Worm (Caenorhabditis elegans) whole organism, L2 larva: Measurements from ENCODE around the gene lgc-55.

Experiments used
- alr-1 ChIP-seq: fragments of 150-350 bp; optimal IDR thresholded peaks from 2 replicates; lab custom pipeline; 2014; ENCODE audit warnings: missing biosample characterization, missing genetic modification characterization
- ama-1 ChIP-seq: fragments of 150-350 bp; optimal IDR thresholded peaks from 2 replicates; lab custom pipeline; 2018; ENCODE audit warnings: inconsistent platforms
- blmp-1 ChIP-seq: sonication (generic microtip); optimal IDR thresholded peaks from 2 replicates; lab custom pipeline; 2017; ENCODE audit warnings: missing genetic modification characterization, mild to moderate bottlenecking, missing compliant biosample characterization, antibody characterized with exemption, moderate library complexity; ENCODE audit not compliant: insufficient read depth
- dmd-4 ChIP-seq: sonication (generic microtip); optimal IDR thresholded peaks from 2 replicates; lab custom pipeline; 2017; ENCODE audit warnings: missing biosample characterization, missing genetic modification characterization
- snpc-4 ChIP-seq: fragments of 150-350 bp; optimal IDR thresholded peaks from 2 replicates; lab custom pipeline; 2014; ENCODE audit warnings: missing biosample characterization, missing genetic modification characterization
- unc-62 ChIP-seq: fragments of 150-350 bp; optimal IDR thresholded peaks from 2 replicates; lab custom pipeline; 2014; ENCODE audit warnings: missing biosample characterization, missing genetic modification reagents, missing genetic modification characterization
- ztf-11 ChIP-seq: sonication (generic microtip); optimal IDR thresholded peaks from 2 replicates; lab custom pipeline; 2017; ENCODE audit warnings: missing biosample characterization, missing genetic modification characterization

- TF ChIP-seq unc-62 (GFP tag; lab: Kevin White, UChicago) (no peak), dmd-4 (no peak), ama-1 (lab: Kevin White, UChicago) (no peak), snpc-4 (tag; lab: Kevin White, UChicago) (no peak), blmp-1 (tag; lab: Kevin White, UChicago) (no peak), ztf-11 (no peak), alr-1 (tag; lab: Kevin White, UChicago) (no peak)
Observed at ce11 chrV:20065096-20065495, 42.2 kb downstream of the lgc-55 start.
